Worm (Caenorhabditis elegans): ENCODE data around the gene nlt-1.

nlt-1 gene

DNA sequence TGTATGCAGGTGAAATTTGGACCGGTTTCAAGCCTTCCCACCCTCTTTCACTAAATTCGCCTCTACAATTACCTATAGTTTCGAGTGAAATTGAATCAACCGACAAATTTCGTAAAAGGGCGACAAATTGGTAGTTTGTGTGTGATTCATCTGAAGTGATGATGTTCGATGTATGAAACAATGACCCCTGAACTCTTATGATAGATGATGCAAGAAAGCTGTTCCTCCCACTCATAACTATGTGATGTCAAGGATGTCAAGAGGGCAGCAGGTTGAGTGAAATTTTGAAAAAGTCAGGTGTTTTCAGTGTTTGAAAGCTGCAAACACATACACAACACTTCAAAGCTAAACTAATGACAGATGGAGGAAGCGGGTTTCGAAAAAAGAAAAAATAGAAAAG is 11.5 kb upstream of the nlt-1 start (continued):
- TF ChIP-seq isw-1 (GFP tag; IDR thresholded peaks at IDR 0.05) (no peak), ets-5 (GFP tag; IDR thresholded peaks at IDR 0.05) (no peak), nhr-20 (tag; optimal IDR thresholded peaks at IDR 0.05) (no peak), lin-14 (GFP tag; optimal IDR thresholded peaks at IDR 0.05) (peak; percentile 55)

DNA sequence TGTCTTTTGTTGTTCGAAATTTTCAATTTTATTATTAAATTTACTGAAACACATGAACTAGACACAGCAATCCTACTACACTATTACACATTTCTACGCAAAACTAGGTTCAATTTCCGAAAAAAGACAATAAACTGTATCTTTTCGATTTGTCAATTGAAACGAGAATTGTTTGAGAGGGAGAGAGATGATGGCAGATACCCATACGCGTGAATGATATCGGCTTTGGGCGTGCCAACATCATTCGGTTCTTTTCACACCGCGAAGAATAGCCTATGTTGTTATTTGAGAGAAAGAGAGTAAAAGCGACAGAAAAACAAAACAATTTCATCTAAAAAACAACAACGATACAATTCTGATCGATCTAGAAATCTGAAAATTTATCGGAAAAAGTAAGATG is 10.8 kb upstream of the nlt-1 start:
- TF ChIP-seq snu-23 (GFP tag; optimal IDR thresholded peaks at IDR 0.05) (peak; percentile 4), lin-14 (GFP tag; optimal IDR thresholded peaks at IDR 0.05) (peak; percentile 39), nhr-85 (tag) (peak; percentile 3), efl-1 (optimal IDR thresholded peaks at IDR 0.05) (no peak), efl-1 (GFP tag; optimal IDR thresholded peaks at IDR 0.05 in 1 of 2) (peak in 1 of 2 experiments; percentile 81), blmp-1 (tag; optimal IDR thresholded peaks at IDR 0.05) (peak; percentile 52), pqm-1 (tag; optimal IDR thresholded peaks at IDR 0.05) (no peak), elt-3 (tag; optimal IDR thresholded peaks at IDR 0.05) (peak in 1 of 6 experiments; percentile 44), nhr-20 (tag; optimal IDR thresholded peaks at IDR 0.05) (peak; percentile 26), swsn-7 (tag; optimal IDR thresholded peaks at IDR 0.05) (no peak)

ce11 chrII:10010914-10011313 is 10.0 kb upstream of the nlt-1 start:
- TF ChIP-seq egl-27 (tag; optimal IDR thresholded peaks at IDR 0.05) (no peak), dpl-1 (GFP tag; optimal IDR thresholded peaks at IDR 0.05) (no peak), ceh-8 (GFP tag; optimal IDR thresholded peaks at IDR 0.05) (no peak), nhr-20 (tag; optimal IDR thresholded peaks at IDR 0.05) (peak; percentile 10), snu-23 (GFP tag; optimal IDR thresholded peaks at IDR 0.05) (peak; percentile 23), mef-2 (tag; optimal IDR thresholded peaks at IDR 0.05) (no peak), elt-2 (tag; optimal IDR thresholded peaks at IDR 0.05) (no peak), nhr-47 (tag; optimal IDR thresholded peaks at IDR 0.05) (no peak), irx-1 (tag; optimal IDR thresholded peaks at IDR 0.05) (no peak), hlh-17 (GFP tag; optimal IDR thresholded peaks at IDR 0.05; ENCODE audit: borderline replicate concordance) (no peak), lin-15B (tag; optimal IDR thresholded peaks at IDR 0.05) (no peak), unc-30 (tag; optimal IDR thresholded peaks at IDR 0.05) (no peak), lin-14 (GFP tag; optimal IDR thresholded peaks at IDR 0.05) (peak; percentile 77), unc-98 (GFP tag; IDR thresholded peaks at IDR 0.05) (no peak), mep-1 (tag; optimal IDR thresholded peaks at IDR 0.05) (no peak), elt-3 (tag; optimal IDR thresholded peaks at IDR 0.05) (peak in 5 of 6 experiments; percentile 0 to 80 (median 42)), zag-1 (tag; optimal IDR thresholded peaks at IDR 0.05) (no peak), nhr-71 (tag; optimal IDR thresholded peaks at IDR 0.05) (peak; percentile 40), ceh-82 (tag; optimal IDR thresholded peaks at IDR 0.05) (no peak), nhr-85 (tag) (peak; percentile 76), aha-1 (tag; optimal IDR thresholded peaks at IDR 0.05) (no peak), mdl-1 (tag; optimal IDR thresholded peaks at IDR 0.05) (no peak), ceh-88 (GFP tag; IDR thresholded peaks at IDR 0.05) (no peak), C16A3.4 (tag; optimal IDR thresholded peaks at IDR 0.05) (peak; percentile 6), nhr-77 (tag; optimal IDR thresholded peaks at IDR 0.05) (no peak), fkh-8 (tag; optimal IDR thresholded peaks at IDR 0.05) (no peak), blmp-1 (tag; optimal IDR thresholded peaks at IDR 0.05) (peak; percentile 84), lin-35 (GFP tag; optimal IDR thresholded peaks at IDR 0.05) (no peak), nhr-76 (tag; optimal IDR thresholded peaks at IDR 0.05) (no peak), vab-15 (tag; optimal IDR thresholded peaks at IDR 0.05) (no peak), unc-130 (tag; optimal IDR thresholded peaks at IDR 0.05) (no peak), pqm-1 (tag; optimal IDR thresholded peaks at IDR 0.05) (no peak), rnt-1 (tag; optimal IDR thresholded peaks at IDR 0.05) (no peak), pax-3 (tag; optimal IDR thresholded peaks at IDR 0.05) (no peak), nhr-90 (tag; optimal IDR thresholded peaks at IDR 0.05; ENCODE audit: poor library complexity) (peak; percentile 52)

Measured in whole organism, L1 larva.